Fruit fly (Drosophila melanogaster): Measurements from ENCODE around the gene CG42724.
A peak's percentile ranks its signal among the peaks of the same experiment; 100 is the strongest.

CG42724 gene

DNA sequence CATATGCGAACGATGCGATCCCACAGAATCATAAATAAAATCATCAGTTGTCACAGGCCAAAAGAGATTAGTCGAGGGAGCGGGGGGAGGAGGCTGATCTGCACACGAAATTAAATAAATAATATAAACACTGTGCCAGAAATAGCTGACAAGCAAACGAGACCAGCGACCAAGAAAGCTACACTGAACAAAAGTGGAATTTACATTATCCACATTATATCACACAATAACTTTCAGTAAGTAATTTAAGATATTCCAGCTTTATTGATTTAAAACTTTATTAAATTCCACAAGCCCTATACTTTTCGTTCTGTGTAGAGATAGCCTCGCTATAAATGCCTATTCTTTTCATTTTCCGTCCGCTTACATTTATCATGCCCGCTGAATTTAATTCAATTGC lies 36.1 kb upstream of the CG42724 start (continued):
- peak; percentile 18 for TF ChIP-seq Atf-2 (GFP tag; optimal IDR thresholded peaks at IDR 0.05)
- TF ChIP-seq vvl (GFP tag; IDR thresholded peaks at IDR 0.05), result peak; percentile 94
- TF ChIP-seq CG17328 (GFP tag; IDR thresholded peaks at IDR 0.05), result peak; percentile 90
- no peak for TF ChIP-seq YL-1 (GFP tag; optimal IDR thresholded peaks at IDR 0.05)
- TF ChIP-seq Antp (GFP tag; optimal IDR thresholded peaks at IDR 0.05), result peak; percentile 67
- TF ChIP-seq trh (GFP tag; optimal IDR thresholded peaks at IDR 0.05), result peak; percentile 74
- peak; percentile 69 for TF ChIP-seq Ravus (GFP tag; IDR thresholded peaks at IDR 0.05)
- TF ChIP-seq CG7556 (GFP tag; optimal IDR thresholded peaks at IDR 0.05), result peak; percentile 79
- no peak for TF ChIP-seq cad (GFP tag; optimal IDR thresholded peaks at IDR 0.05)
- TF ChIP-seq C15 (GFP tag; IDR thresholded peaks at IDR 0.05), result peak; percentile 82; the same call in 2 of the 3 replicates
- peak; percentile 36 for TF ChIP-seq CG6854 (GFP tag; optimal IDR thresholded peaks at IDR 0.05)
- no peak; the same call in 1 of the 2 replicates for TF ChIP-seq rib (GFP tag; IDR thresholded peaks at IDR 0.05)
- TF ChIP-seq CG1792 (GFP tag; optimal IDR thresholded peaks at IDR 0.05), result peak; percentile 28
- no peak for TF ChIP-seq ERR (GFP tag; optimal IDR thresholded peaks at IDR 0.05)
- TF ChIP-seq croc (GFP tag; conservative IDR thresholded peaks at IDR 0.05), result peak; percentile 68
- TF ChIP-seq gcm2 (GFP tag; optimal IDR thresholded peaks at IDR 0.05), result peak; percentile 52
- TF ChIP-seq CG11247 (GFP tag; IDR thresholded peaks at IDR 0.05), result peak; percentile 85
- peak in 1 of 2 experiments; percentile 3 for TF ChIP-seq crp (GFP tag; optimal IDR thresholded peaks at IDR 0.05)
- TF ChIP-seq lola (GFP tag; optimal IDR thresholded peaks at IDR 0.05), result peak in 1 of 3 experiments; percentile 60
- peak; percentile 61; the same call in 1 of the 3 replicates for TF ChIP-seq CG11560 (tag; IDR thresholded peaks at IDR 0.05)
- TF ChIP-seq CG10979 (tag; optimal IDR thresholded peaks at IDR 0.05), result peak; percentile 77
- peak; percentile 85 for TF ChIP-seq ap (GFP tag; IDR thresholded peaks at IDR 0.05)
- TF ChIP-seq D19A (tag; optimal IDR thresholded peaks at IDR 0.05), result peak; percentile 71
- TF ChIP-seq ems (GFP tag; optimal IDR thresholded peaks at IDR 0.05), result peak; percentile 68
- no peak for TF ChIP-seq HmgD (GFP tag; optimal IDR thresholded peaks at IDR 0.05)
- peak; percentile 53 for TF ChIP-seq CG6654 (GFP tag; optimal IDR thresholded peaks at IDR 0.05)
- TF ChIP-seq bab2 (GFP tag; optimal IDR thresholded peaks at IDR 0.05), result peak; percentile 78
- peak; percentile 24 for TF ChIP-seq CG8281 (tag; optimal IDR thresholded peaks at IDR 0.05)
- peak; percentile 21 for TF ChIP-seq fd64A (GFP tag; optimal IDR thresholded peaks at IDR 0.05)
- peak; percentile 81 for TF ChIP-seq CG9932 (GFP tag; IDR thresholded peaks at IDR 0.05)
- peak; percentile 63 for TF ChIP-seq CG13296 (GFP tag; optimal IDR thresholded peaks at IDR 0.05)
- peak; percentile 78 for TF ChIP-seq CG11696 (GFP tag; IDR thresholded peaks at IDR 0.05)
- no peak for TF ChIP-seq Tbp (GFP tag; optimal IDR thresholded peaks at IDR 0.05)
- TF ChIP-seq CG17612 (GFP tag; IDR thresholded peaks at IDR 0.05), result peak; percentile 79
- peak; percentile 59 for TF ChIP-seq danr (GFP tag; IDR thresholded peaks at IDR 0.05)
- peak; percentile 79; the same call in 1 of the 2 replicates for TF ChIP-seq CG31224 (GFP tag; IDR thresholded peaks at IDR 0.05)
- TF ChIP-seq CG14441 (GFP tag; IDR thresholded peaks at IDR 0.05), result peak; percentile 86; the same call in 1 of the 2 replicates
- no peak for TF ChIP-seq Hmx (GFP tag; optimal IDR thresholded peaks at IDR 0.05)
- TF ChIP-seq fu2 (GFP tag; optimal IDR thresholded peaks at IDR 0.05), result peak; percentile 42
- peak; percentile 87 for TF ChIP-seq E2f1 (GFP tag; IDR thresholded peaks at IDR 0.05)
- TF ChIP-seq CG3838 (GFP tag; optimal IDR thresholded peaks at IDR 0.05), result peak; percentile 51
- TF ChIP-seq pita (GFP tag; optimal IDR thresholded peaks at IDR 0.05), result no peak
- TF ChIP-seq CG11504 (tag; optimal IDR thresholded peaks at IDR 0.05), result peak; percentile 83
- no peak for TF ChIP-seq fd102C (GFP tag; optimal IDR thresholded peaks at IDR 0.05)
- no peak for TF ChIP-seq CG7963 (GFP tag; IDR thresholded peaks at IDR 0.05; ENCODE audit: partially characterized antibody)
- TF ChIP-seq CG13775 (GFP tag; optimal IDR thresholded peaks at IDR 0.05), result peak; percentile 73
- no peak for TF ChIP-seq pfk (GFP tag; optimal IDR thresholded peaks at IDR 0.05)
- TF ChIP-seq CG7839 (tag; optimal IDR thresholded peaks at IDR 0.05), result peak; percentile 85
- peak; percentile 69 for TF ChIP-seq onecut (GFP tag; IDR thresholded peaks at IDR 0.05)
- TF ChIP-seq nerfin-2 (GFP tag; IDR thresholded peaks at IDR 0.05; ENCODE audit: partially characterized antibody), result no peak
- TF ChIP-seq CG11398 (GFP tag; optimal IDR thresholded peaks at IDR 0.05), result peak; percentile 23
- TF ChIP-seq sens-2 (GFP tag; IDR thresholded peaks at IDR 0.05), result peak; percentile 80
